Fruit fly (Drosophila melanogaster): ENCODE data around the gene Gr66a.

The Gr66a gene

dm6 chr3L:8314788-8315140 is 8.0 kb upstream of the Gr66a start:
- TF ChIP-seq fd59A (GFP tag; optimal IDR thresholded peaks at IDR 0.05) (no peak), Eip75B (GFP tag; optimal IDR thresholded peaks at IDR 0.05) (no peak), Hr4 (GFP tag; optimal IDR thresholded peaks at IDR 0.05) (peak; percentile 55), Hr39 (GFP tag; optimal IDR thresholded peaks at IDR 0.05) (no peak), salr (GFP tag; optimal IDR thresholded peaks at IDR 0.05) (no peak), CG4318 (GFP tag; optimal IDR thresholded peaks at IDR 0.05) (no peak), OdsH (GFP tag; optimal IDR thresholded peaks at IDR 0.05) (peak; percentile 38), CG8119 (GFP tag; IDR thresholded peaks at IDR 0.05) (no peak), CG8319 (GFP tag; optimal IDR thresholded peaks at IDR 0.05) (no peak), eg (GFP tag; IDR thresholded peaks at IDR 0.05) (peak; percentile 60; the same call in 2 of the 3 replicates), Eip78C (GFP tag) (peak; percentile 73), cyc (GFP tag; optimal IDR thresholded peaks at IDR 0.05) (no peak), CG15336 (GFP tag; IDR thresholded peaks at IDR 0.05) (peak; percentile 46; the same call in 1 of the 2 replicates), CG31627 (GFP tag; optimal IDR thresholded peaks at IDR 0.05) (peak; percentile 30), Met (GFP tag; optimal IDR thresholded peaks at IDR 0.05) (peak; percentile 33)

dm6 chr3L:8312290-8312689 is 5.5 kb upstream of the Gr66a start:
- TF ChIP-seq CG11902 (GFP tag; optimal IDR thresholded peaks at IDR 0.05) (no peak), fd85E (GFP tag; optimal IDR thresholded peaks at IDR 0.05) (no peak), cyc (GFP tag; optimal IDR thresholded peaks at IDR 0.05) (no peak), CG8319 (GFP tag; optimal IDR thresholded peaks at IDR 0.05) (no peak), spab (GFP tag; optimal IDR thresholded peaks at IDR 0.05) (no peak)

- TF ChIP-seq esn (GFP tag; optimal IDR thresholded peaks at IDR 0.05) (peak; percentile 75), Ets96B (tag; optimal IDR thresholded peaks at IDR 0.05) (peak; percentile 39), CG6854 (GFP tag; optimal IDR thresholded peaks at IDR 0.05) (no peak), Ets21C (GFP tag; optimal IDR thresholded peaks at IDR 0.05) (no peak), CG34406 (GFP tag; optimal IDR thresholded peaks at IDR 0.05) (no peak), topi (GFP tag; optimal IDR thresholded peaks at IDR 0.05) (peak; percentile 75), fd85E (GFP tag; optimal IDR thresholded peaks at IDR 0.05) (peak; percentile 38), fd59A (GFP tag; optimal IDR thresholded peaks at IDR 0.05) (peak; percentile 16), Sox14 (GFP tag; optimal IDR thresholded peaks at IDR 0.05) (peak; percentile 28), CG7368 (GFP tag; optimal IDR thresholded peaks at IDR 0.05) (no peak), net (GFP tag; optimal IDR thresholded peaks at IDR 0.05) (no peak), Hr38 (GFP tag; optimal IDR thresholded peaks at IDR 0.05) (no peak), lz (GFP tag; optimal IDR thresholded peaks at IDR 0.05) (peak; percentile 69), CG15336 (GFP tag; IDR thresholded peaks at IDR 0.05) (no peak), ss (GFP tag; optimal IDR thresholded peaks at IDR 0.05) (no peak), pdm3 (GFP tag; optimal IDR thresholded peaks at IDR 0.05) (no peak), Blimp-1 (GFP tag; optimal IDR thresholded peaks at IDR 0.05) (no peak), achi (GFP tag; optimal IDR thresholded peaks at IDR 0.05) (no peak), CG31627 (GFP tag; optimal IDR thresholded peaks at IDR 0.05) (peak; percentile 22), CG11294 (GFP tag; IDR thresholded peaks at IDR 0.05) (no peak), CG6792 (GFP tag; optimal IDR thresholded peaks at IDR 0.05) (peak; percentile 37), CG6276 (GFP tag; optimal IDR thresholded peaks at IDR 0.05) (no peak), Hr4 (GFP tag; optimal IDR thresholded peaks at IDR 0.05) (no peak), CG3032 (tag; optimal IDR thresholded peaks at IDR 0.05) (peak; percentile 66), CG16779 (tag; optimal IDR thresholded peaks at IDR 0.05) (no peak), CG9139 (GFP tag; optimal IDR thresholded peaks at IDR 0.05) (no peak), OdsH (GFP tag; optimal IDR thresholded peaks at IDR 0.05) (no peak), Eip78C (GFP tag) (peak; percentile 80), Gug (GFP tag; IDR thresholded peaks at IDR 0.05) (no peak), dac (GFP tag; optimal IDR thresholded peaks at IDR 0.05) (no peak), svp (GFP tag) (no peak), salr (GFP tag; optimal IDR thresholded peaks at IDR 0.05) (no peak), Smox (GFP tag; optimal IDR thresholded peaks at IDR 0.05) (no peak), Lpt (GFP tag; optimal IDR thresholded peaks at IDR 0.05) (no peak), Hr39 (GFP tag; optimal IDR thresholded peaks at IDR 0.05) (no peak), CG1621 (tag; optimal IDR thresholded peaks at IDR 0.05) (no peak), CG8632 (GFP tag; optimal IDR thresholded peaks at IDR 0.05) (peak; percentile 40), CG10631 (GFP tag; optimal IDR thresholded peaks at IDR 0.05) (no peak), vri (GFP tag; optimal IDR thresholded peaks at IDR 0.05) (no peak), CG4318 (GFP tag; optimal IDR thresholded peaks at IDR 0.05) (no peak), eg (GFP tag; IDR thresholded peaks at IDR 0.05) (no peak), cyc (GFP tag; optimal IDR thresholded peaks at IDR 0.05) (peak; percentile 59)
Measured at dm6 chr3L:8308891-8309352, 2.1 kb upstream of the Gr66a start, which contains the start of gene BI-1. BI-1 (minus strand) TSS chr3L:8308941.

All from whole organism, prepupa.